Fruit fly (Drosophila melanogaster) S2 (cell line): ENCODE results near the gene PolD1.

ENCODE experiments used
- CG8478 ChIP-seq: fragments of >200 bp; optimal IDR thresholded peaks from 2 replicates; lab custom pipeline; 2018
- CTCF ChIP-seq, 2 experiments: fragments of >200 bp; optimal IDR thresholded peaks; 2 replicates each; lab custom pipeline; 2018

DNA sequence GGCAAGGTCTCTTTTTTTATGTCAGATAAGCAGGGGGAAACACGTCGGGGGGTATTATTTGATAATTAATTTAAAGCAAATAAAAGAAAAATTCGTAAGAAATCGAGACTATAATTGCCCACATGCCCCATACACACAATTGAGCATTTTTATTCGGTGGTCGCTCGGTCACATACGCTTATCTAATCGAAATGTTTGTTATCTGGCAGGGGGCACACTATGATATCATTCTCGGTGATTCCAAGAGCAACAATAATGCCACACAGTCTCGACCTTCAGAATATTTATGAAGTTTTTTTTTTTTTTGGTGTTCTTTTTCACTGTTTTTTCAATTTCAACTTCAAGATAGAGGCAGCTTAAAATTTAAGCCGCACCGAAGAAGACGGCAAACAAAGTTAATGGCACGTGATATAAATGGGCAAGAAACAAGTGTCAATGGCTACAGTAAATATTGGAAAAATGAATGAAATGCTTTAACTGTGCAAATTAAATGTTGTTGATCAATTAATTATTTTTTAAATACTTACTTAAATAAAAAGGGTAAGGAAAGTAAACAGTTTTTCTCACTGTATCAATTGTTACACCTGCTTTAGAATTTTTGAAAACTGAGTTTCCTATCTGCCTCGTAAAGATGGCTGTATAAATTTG is 11.9 kb upstream of the PolD1 start:
- no peak for TF ChIP-seq CG8478 (lab: Kevin White, UChicago)
- no peak for TF ChIP-seq CTCF (optimal IDR thresholded peaks at IDR 0.05; lab: Kevin White, UChicago)
